Fruit fly (Drosophila melanogaster): Measurements from ENCODE around the gene CG7368.
A peak's percentile ranks its signal among the peaks of the same experiment; 100 is the strongest.

CG7368 gene

DNA sequence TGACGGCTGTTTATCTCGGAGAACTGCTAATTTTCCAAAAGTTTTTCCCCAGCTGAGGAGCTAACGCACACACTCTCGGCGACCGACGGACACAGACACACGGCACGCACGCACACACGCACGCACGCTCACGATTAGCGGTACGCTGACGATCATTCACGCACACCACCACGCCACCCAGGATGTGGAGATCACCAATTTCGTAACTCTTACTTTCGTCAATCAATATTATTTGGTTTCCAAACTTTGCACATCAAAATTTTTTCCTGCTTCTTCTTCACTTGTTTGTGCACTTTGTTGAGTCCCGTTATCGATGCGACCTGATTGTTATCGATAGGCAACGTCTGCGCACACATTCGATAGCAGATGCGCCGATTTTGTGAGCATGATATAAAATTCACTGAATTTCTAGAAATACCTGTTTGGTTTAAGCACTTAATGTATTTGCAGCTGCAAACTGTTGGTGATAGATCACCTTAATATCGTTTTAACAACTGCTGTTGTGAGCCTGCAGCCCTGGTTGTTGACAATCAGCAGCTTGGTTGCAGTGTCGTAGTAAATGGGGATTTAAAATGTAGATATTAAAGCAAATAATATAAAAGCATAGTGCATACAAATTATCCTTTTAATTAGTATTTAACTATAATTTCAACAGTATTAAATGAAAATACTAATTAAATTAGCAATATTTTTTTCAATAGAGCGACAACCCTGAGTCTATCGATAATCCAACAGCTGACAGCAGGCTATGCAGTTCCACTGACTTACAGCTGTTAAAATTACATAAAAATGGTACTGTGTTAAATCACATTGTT, 34.8 kb upstream of the CG7368 start, which contains the start of the genes CG7394 and Mob2 (continued):
- TF ChIP-seq CG14014 (GFP tag; IDR thresholded peaks at IDR 0.05) (peak; percentile 92), Opbp (GFP tag; IDR thresholded peaks at IDR 0.05; ENCODE audit: partially characterized antibody) (peak; percentile 81), Aef1 (GFP tag; IDR thresholded peaks at IDR 0.05) (peak; percentile 90), CG9437 (GFP tag; optimal IDR thresholded peaks at IDR 0.05) (peak; percentile 70), CG4820 (GFP tag; optimal IDR thresholded peaks at IDR 0.05) (peak; percentile 88), lilli (GFP tag; optimal IDR thresholded peaks at IDR 0.05) (peak; percentile 95), CG6854 (GFP tag; optimal IDR thresholded peaks at IDR 0.05) (no peak), Spps (tag; optimal IDR thresholded peaks at IDR 0.05) (peak; percentile 37), Gsc (GFP tag; IDR thresholded peaks at IDR 0.05) (no peak; the same call in 1 of the 2 replicates), Sox102F (GFP tag; optimal IDR thresholded peaks at IDR 0.05) (peak; percentile 96), sna (GFP tag; IDR thresholded peaks at IDR 0.05; ENCODE audit: partially characterized antibody) (peak; percentile 86), MTF-1 (GFP tag; optimal IDR thresholded peaks at IDR 0.05; ENCODE audit: borderline replicate concordance) (peak; percentile 76), CG3281 (GFP tag; optimal IDR thresholded peaks at IDR 0.05) (peak; percentile 87), al (GFP tag; IDR thresholded peaks at IDR 0.05) (peak; percentile 86), CG2120 (GFP tag; optimal IDR thresholded peaks at IDR 0.05) (peak; percentile 96), Ets65A (GFP tag) (peak; percentile 95), Fer3 (tag; optimal IDR thresholded peaks at IDR 0.05) (peak; percentile 86), CG12769 (tag; optimal IDR thresholded peaks at IDR 0.05) (peak; percentile 94), CG17328 (GFP tag; IDR thresholded peaks at IDR 0.05) (peak; percentile 92), az2 (GFP tag; optimal IDR thresholded peaks at IDR 0.05) (peak; percentile 92), Atf6 (GFP tag; IDR thresholded peaks at IDR 0.05) (peak; percentile 94), gsb (GFP tag; IDR thresholded peaks at IDR 0.05) (peak; percentile 85), pita (GFP tag; optimal IDR thresholded peaks at IDR 0.05) (no peak), en (GFP tag; optimal IDR thresholded peaks at IDR 0.05) (no peak), Gug (GFP tag; IDR thresholded peaks at IDR 0.05) (peak; percentile 87; the same call in 3 of the 4 replicates), CG13624 (GFP tag; optimal IDR thresholded peaks at IDR 0.05) (peak; percentile 81), pnt (GFP tag; optimal IDR thresholded peaks at IDR 0.05) (peak; percentile 37), Vsx1 (GFP tag; optimal IDR thresholded peaks at IDR 0.05) (peak; percentile 59), Hsf (GFP tag; optimal IDR thresholded peaks at IDR 0.05) (peak; percentile 93), E2f2 (GFP tag; IDR thresholded peaks at IDR 0.05) (peak; percentile 70), CG11398 (GFP tag; optimal IDR thresholded peaks at IDR 0.05) (no peak), CG15011 (GFP tag; optimal IDR thresholded peaks at IDR 0.05) (peak; percentile 79), Ada2b (GFP tag; IDR thresholded peaks at IDR 0.05) (peak; percentile 88), CG7987 (GFP tag; optimal IDR thresholded peaks at IDR 0.05) (peak; percentile 75), eyg (GFP tag; optimal IDR thresholded peaks at IDR 0.05) (peak; percentile 64), zen (tag; optimal IDR thresholded peaks at IDR 0.05) (peak; percentile 79), CG12104 (GFP tag; optimal IDR thresholded peaks at IDR 0.05) (peak; percentile 73), CG7839 (tag; optimal IDR thresholded peaks at IDR 0.05) (peak; percentile 92), tll (GFP tag; optimal IDR thresholded peaks at IDR 0.05) (peak in 1 of 2 experiments; percentile 40), CG6272 (GFP tag; IDR thresholded peaks at IDR 0.05) (peak; percentile 84), hkb (optimal IDR thresholded peaks at IDR 0.05) (no peak), hkb (GFP tag; IDR thresholded peaks at IDR 0.05) (peak; percentile 91), emc (GFP tag; optimal IDR thresholded peaks at IDR 0.05) (peak; percentile 65), CG2129 (GFP tag; IDR thresholded peaks at IDR 0.05; ENCODE audit: partially characterized antibody) (peak; percentile 69), CG11093 (GFP tag; IDR thresholded peaks at IDR 0.05) (peak; percentile 86; the same call in 2 of the 3 replicates), Nf-YA (GFP tag; IDR thresholded peaks at IDR 0.05) (peak; percentile 76), CG11723 (GFP tag; optimal IDR thresholded peaks at IDR 0.05) (peak; percentile 67), CG10274 (GFP tag; optimal IDR thresholded peaks at IDR 0.05) (peak; percentile 58), ab (GFP tag; optimal IDR thresholded peaks at IDR 0.05) (no peak)

Measured in whole organism, embryonic.